Fruit fly (Drosophila melanogaster): Measurements from ENCODE around the gene Ttc30.
A peak's percentile ranks its signal among the peaks of the same experiment; 100 is the strongest.

Gene Ttc30

dm6 chr2L:13145035-13145683, 38.6 kb downstream of the Ttc30 start (continued):
- TF ChIP-seq pnt (GFP tag; optimal IDR thresholded peaks at IDR 0.05) (peak; percentile 41), CG1602 (GFP tag; optimal IDR thresholded peaks at IDR 0.05) (peak; percentile 49), Dfd (GFP tag; optimal IDR thresholded peaks at IDR 0.05) (no peak), CG6175 (GFP tag; IDR thresholded peaks at IDR 0.05) (0 out of 3 replicates have a peak, but pooled peaks have one; percentile 55), CG7745 (tag; optimal IDR thresholded peaks at IDR 0.05) (no peak), jigr1 (GFP tag; IDR thresholded peaks at IDR 0.05) (peak; percentile 68; the same call in 1 of the 3 replicates), CG7271 (tag; optimal IDR thresholded peaks at IDR 0.05) (no peak), CG7786 (GFP tag; optimal IDR thresholded peaks at IDR 0.05) (peak; percentile 59), CG42726 (GFP tag; IDR thresholded peaks at IDR 0.05; ENCODE audit: partially characterized antibody) (no peak), gce (GFP tag; IDR thresholded peaks at IDR 0.05) (0 out of 3 replicates have a peak, but pooled peaks have one; percentile 59), Gug (GFP tag; IDR thresholded peaks at IDR 0.05) (peak; percentile 53; the same call in 3 of the 4 replicates), D19B (GFP tag; optimal IDR thresholded peaks at IDR 0.05) (peak; percentile 82), CG14050 (GFP tag; IDR thresholded peaks at IDR 0.05) (peak; percentile 68), CG30431 (GFP tag; optimal IDR thresholded peaks at IDR 0.05) (no peak), pita (GFP tag; optimal IDR thresholded peaks at IDR 0.05) (no peak), CG7556 (GFP tag; optimal IDR thresholded peaks at IDR 0.05) (peak; percentile 65), CG2120 (GFP tag; optimal IDR thresholded peaks at IDR 0.05) (peak; percentile 91), dimm (GFP tag; IDR thresholded peaks at IDR 0.05) (no peak), Dref (GFP tag; IDR thresholded peaks at IDR 0.05) (no peak), Nf-YA (GFP tag; IDR thresholded peaks at IDR 0.05) (peak; percentile 54; the same call in 1 of the 2 replicates), CG8944 (GFP tag; optimal IDR thresholded peaks at IDR 0.05) (peak; percentile 48), CG3838 (GFP tag; optimal IDR thresholded peaks at IDR 0.05) (no peak), CG15479 (GFP tag; optimal IDR thresholded peaks at IDR 0.05) (no peak), Oli (tag; optimal IDR thresholded peaks at IDR 0.05) (peak; percentile 73), CG10321 (GFP tag; IDR thresholded peaks at IDR 0.05) (0 out of 2 replicates have a peak, but pooled peaks have one; percentile 14), hb (GFP tag; IDR thresholded peaks at IDR 0.05; ENCODE audit: partially characterized antibody) (no peak), sqz (GFP tag; optimal IDR thresholded peaks at IDR 0.05) (peak; percentile 71), tio (GFP tag; optimal IDR thresholded peaks at IDR 0.05) (peak; percentile 45), CG32767 (GFP tag; IDR thresholded peaks at IDR 0.05) (peak; percentile 73), CG10209 (GFP tag; optimal IDR thresholded peaks at IDR 0.05) (peak; percentile 77), Rx (GFP tag; IDR thresholded peaks at IDR 0.05) (peak; percentile 33; the same call in 1 of the 2 replicates), org-1 (GFP tag; optimal IDR thresholded peaks at IDR 0.05) (peak; percentile 46), btn (GFP tag; optimal IDR thresholded peaks at IDR 0.05) (no peak), Max (GFP tag; optimal IDR thresholded peaks at IDR 0.05) (peak; percentile 64), Med (GFP tag) (peak; percentile 95), chn (GFP tag; optimal IDR thresholded peaks at IDR 0.05) (peak; percentile 45), Dp (GFP tag; optimal IDR thresholded peaks at IDR 0.05) (no peak), CG6683 (GFP tag; optimal IDR thresholded peaks at IDR 0.05) (peak; percentile 55), Ravus (GFP tag; IDR thresholded peaks at IDR 0.05) (peak; percentile 70), Atf6 (GFP tag; IDR thresholded peaks at IDR 0.05) (peak; percentile 85), B-H2 (GFP tag; optimal IDR thresholded peaks at IDR 0.05) (no peak), Blimp-1 (GFP tag; optimal IDR thresholded peaks at IDR 0.05) (peak; percentile 62), CG8281 (tag; optimal IDR thresholded peaks at IDR 0.05) (peak; percentile 53), Taf1 (GFP tag; IDR thresholded peaks at IDR 0.05) (0 out of 2 replicates have a peak, but pooled peaks have one; percentile 39), tx (GFP tag; optimal IDR thresholded peaks at IDR 0.05) (peak; percentile 53), CG31365 (tag; optimal IDR thresholded peaks at IDR 0.05) (no peak), CG10979 (tag; optimal IDR thresholded peaks at IDR 0.05) (no peak), CG13775 (GFP tag; optimal IDR thresholded peaks at IDR 0.05) (peak; percentile 59), fru (optimal IDR thresholded peaks at IDR 0.05) (no peak), zfh1 (GFP tag; IDR thresholded peaks at IDR 0.05) (0 out of 3 replicates have a peak, but pooled peaks have one; percentile 39)

Measured in whole organism, embryonic.